Fruit fly (Drosophila melanogaster) whole organism, pupa: Measurements from ENCODE around the gene CG9933.
A peak's percentile ranks its signal among the peaks of the same experiment; 100 is the strongest.

Experiments
- CG10348 ChIP-seq: fragments of 200-800 bp; sonication (Bioruptor generic); IDR thresholded peaks from 2 replicates; pipeline ENCODE4 v1.3.6; 2022; ENCODE audit warnings: missing biosample characterization, missing genetic modification characterization
- CG12605 ChIP-seq: fragments of 200-800 bp; sonication (Bioruptor generic); IDR thresholded peaks from 2 replicates; pipeline ENCODE4 v1.3.6; 2022; ENCODE audit warnings: missing biosample characterization, missing genetic modification characterization
- CG13204 ChIP-seq: fragments of 200-800 bp; sonication (Bioruptor generic); optimal IDR thresholded peaks from 2 replicates; lab custom pipeline; 2018; ENCODE audit warnings: missing biosample characterization, mild to moderate bottlenecking, missing genetic modification characterization, moderate library complexity
- CG14655 ChIP-seq: fragments of 200-800 bp; sonication (Bioruptor generic); optimal IDR thresholded peaks from 3 replicates; lab custom pipeline; 2017; ENCODE audit warnings: mild to moderate bottlenecking, missing biosample characterization, missing genetic modification reagents, missing genetic modification characterization
- CG15710 ChIP-seq: fragments of 200-800 bp; sonication (Bioruptor generic); optimal IDR thresholded peaks from 2 replicates; lab custom pipeline; 2018; ENCODE audit warnings: missing biosample characterization, mild to moderate bottlenecking, missing genetic modification characterization, moderate library complexity
- CG17806 ChIP-seq: fragments of 200-800 bp; sonication (Bioruptor generic); optimal IDR thresholded peaks from 2 replicates; lab custom pipeline; 2018; ENCODE audit warnings: missing biosample characterization, mild to moderate bottlenecking, missing genetic modification characterization, moderate library complexity
- CG32121 ChIP-seq: fragments of 200-800 bp; sonication (Bioruptor generic); IDR thresholded peaks from 2 replicates; pipeline ENCODE4 v1.3.6; 2022; ENCODE audit warnings: missing biosample characterization, missing genetic modification characterization
- CG34367 ChIP-seq: fragments of 200-800 bp; sonication (Bioruptor generic); optimal IDR thresholded peaks from 2 replicates; lab custom pipeline; 2018; ENCODE audit warnings: missing biosample characterization, mild to moderate bottlenecking, missing genetic modification characterization
- CG4496 ChIP-seq: fragments of 200-800 bp; sonication (Bioruptor generic); IDR thresholded peaks from 3 replicates; pipeline ENCODE4 v1.3.6; 2022; ENCODE audit warnings: missing biosample characterization, missing genetic modification characterization
- CG8159 ChIP-seq: fragments of 200-800 bp; sonication (Bioruptor generic); optimal IDR thresholded peaks from 3 replicates; lab custom pipeline; 2018; ENCODE audit warnings: missing biosample characterization, mild to moderate bottlenecking, missing genetic modification characterization, moderate library complexity
- CG8301 ChIP-seq: fragments of 200-800 bp; sonication (Bioruptor generic); optimal IDR thresholded peaks from 2 replicates; lab custom pipeline; 2018; ENCODE audit warnings: missing biosample characterization, mild to moderate bottlenecking, missing genetic modification characterization
- CG9948 ChIP-seq: fragments of 200-800 bp; sonication (Bioruptor generic); optimal IDR thresholded peaks from 2 replicates; lab custom pipeline; 2018; ENCODE audit warnings: missing biosample characterization, mild to moderate bottlenecking, missing genetic modification characterization, moderate library complexity
- D1 ChIP-seq: fragments of 200-800 bp; sonication (Bioruptor generic); optimal IDR thresholded peaks from 2 replicates; lab custom pipeline; 2018; ENCODE audit warnings: missing biosample characterization, mild to moderate bottlenecking, missing genetic modification characterization, moderate library complexity
- EcR ChIP-seq: fragments of 200-800 bp; sonication (Bioruptor generic); optimal IDR thresholded peaks from 3 replicates; lab custom pipeline; 2019; ENCODE audit warnings: missing biosample characterization, missing genetic modification characterization, mild to moderate bottlenecking, moderate library complexity, missing genetic modification reagents
- Ets98B ChIP-seq: fragments of 200-800 bp; sonication (Bioruptor generic); IDR thresholded peaks from 2 replicates; pipeline ENCODE4 v1.3.6; 2022; ENCODE audit warnings: missing biosample characterization, missing genetic modification characterization
- Pif1A ChIP-seq: fragments of 200-800 bp; sonication (Bioruptor generic); optimal IDR thresholded peaks from 3 replicates; lab custom pipeline; 2016; ENCODE audit warnings: missing biosample characterization, missing genetic modification characterization
- Pif1B ChIP-seq: fragments of 200-800 bp; sonication (Bioruptor generic); optimal IDR thresholded peaks from 3 replicates; lab custom pipeline; 2016; ENCODE audit warnings: missing biosample characterization, missing genetic modification characterization
- Snoo ChIP-seq: fragments of 200-800 bp; sonication (Bioruptor generic); optimal IDR thresholded peaks from 3 replicates; lab custom pipeline; 2017; ENCODE audit warnings: missing biosample characterization, mild to moderate bottlenecking, missing genetic modification characterization, inconsistent platforms
- fd96Ca ChIP-seq: fragments of 200-800 bp; sonication (Bioruptor generic); IDR thresholded peaks from 3 replicates; pipeline ENCODE4 v1.3.6; 2022; ENCODE audit warnings: missing biosample characterization, missing genetic modification characterization
- gl ChIP-seq: fragments of 200-800 bp; sonication (Bioruptor generic); optimal IDR thresholded peaks from 2 replicates; lab custom pipeline; 2018; ENCODE audit warnings: missing biosample characterization, mild to moderate bottlenecking, missing genetic modification characterization
- rn ChIP-seq: fragments of 200-800 bp; sonication (Bioruptor generic); IDR thresholded peaks from 2 replicates; pipeline ENCODE4 v1.3.6; 2022; ENCODE audit warnings: missing biosample characterization, missing genetic modification characterization

The CG9933 gene

DNA sequence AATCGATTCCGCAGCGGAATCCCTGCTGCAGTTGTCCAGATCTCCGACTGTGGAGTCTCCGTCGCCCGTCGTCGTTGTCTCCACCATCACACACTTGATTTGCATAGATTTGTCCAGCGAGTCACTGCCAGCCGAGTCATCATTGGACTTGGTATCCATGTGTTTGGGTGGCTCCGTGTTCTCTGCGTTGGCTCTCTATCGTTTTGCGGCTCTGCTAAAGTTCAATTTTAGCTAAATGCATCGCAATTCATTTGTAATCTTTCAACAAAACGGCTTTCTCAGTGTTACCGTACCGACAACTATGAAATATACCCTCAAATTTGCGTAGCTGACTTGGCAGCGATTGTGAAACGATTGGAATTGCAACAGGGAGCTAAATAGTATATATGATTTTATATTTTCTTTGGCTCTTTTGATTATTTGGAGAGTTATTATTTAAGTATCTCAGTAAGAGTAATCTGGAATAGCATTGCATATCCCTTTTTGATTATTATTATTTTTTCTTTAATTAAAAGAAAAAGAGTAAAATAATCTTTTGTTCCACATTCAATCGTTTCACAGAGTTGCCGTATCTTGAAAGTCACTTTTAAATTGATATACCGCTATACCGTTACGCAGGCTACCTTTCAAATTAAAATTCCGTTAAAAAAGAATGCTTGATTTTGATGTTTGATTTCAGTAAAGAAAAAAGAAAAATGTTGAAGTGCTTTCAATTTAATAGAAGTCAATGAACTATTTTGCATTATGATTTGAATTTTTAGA is at the start of gene CG9933:
TSS of gene CG9933 (minus strand) at position 293 of the 762 bp plus-strand sequence.
- TF ChIP-seq CG8301 (tag; lab: Kevin White, UChicago) (no peak), CG8159 (tag; lab: Kevin White, UChicago) (no peak), CG4496 (no peak), CG13204 (GFP tag; lab: Kevin White, UChicago) (no peak), fd96Ca (GFP tag; lab: Robert Waterston, UW) (no peak), Ets98B (GFP tag; lab: Robert Waterston, UW) (no peak), EcR (GFP tag; lab: Kevin White, UChicago) (no peak), gl (tag; lab: Kevin White, UChicago) (no peak), Pif1A (GFP tag; lab: Kevin White, UChicago) (no peak), CG14655 (no peak), CG17806 (no peak), CG15710 (no peak)

DNA sequence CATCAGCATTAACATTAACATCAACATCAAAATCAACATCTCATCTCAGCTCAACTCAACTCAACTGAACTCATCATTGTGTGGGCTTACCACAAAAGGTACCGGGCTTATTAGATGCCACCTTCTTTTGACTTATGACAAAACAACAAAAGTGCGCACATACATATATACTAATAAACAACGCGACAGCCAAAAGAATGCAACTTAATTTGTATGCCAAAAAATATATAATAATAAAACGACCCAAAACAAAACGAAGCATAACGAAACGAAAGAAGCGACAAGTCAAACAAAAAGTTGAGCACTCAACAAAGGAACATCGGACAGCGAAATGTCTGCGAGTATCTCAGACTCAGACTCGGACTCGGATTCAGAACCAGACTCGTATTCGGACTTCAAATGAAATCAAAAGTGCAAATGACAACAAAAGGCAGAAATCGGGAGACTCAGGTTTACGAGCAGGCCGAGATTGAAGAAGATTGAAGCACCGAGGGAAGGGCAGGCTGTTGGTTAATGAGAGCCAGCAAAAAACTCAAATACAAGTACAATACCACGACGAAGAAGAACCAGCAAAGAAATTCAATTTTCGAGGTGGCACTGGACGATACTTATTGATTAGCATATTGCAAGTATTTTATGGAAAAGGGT is 48.6 kb upstream of the CG9933 start:
- TF ChIP-seq Snoo (peak; percentile 14), fd96Ca (GFP tag; lab: Robert Waterston, UW) (no peak)

DNA sequence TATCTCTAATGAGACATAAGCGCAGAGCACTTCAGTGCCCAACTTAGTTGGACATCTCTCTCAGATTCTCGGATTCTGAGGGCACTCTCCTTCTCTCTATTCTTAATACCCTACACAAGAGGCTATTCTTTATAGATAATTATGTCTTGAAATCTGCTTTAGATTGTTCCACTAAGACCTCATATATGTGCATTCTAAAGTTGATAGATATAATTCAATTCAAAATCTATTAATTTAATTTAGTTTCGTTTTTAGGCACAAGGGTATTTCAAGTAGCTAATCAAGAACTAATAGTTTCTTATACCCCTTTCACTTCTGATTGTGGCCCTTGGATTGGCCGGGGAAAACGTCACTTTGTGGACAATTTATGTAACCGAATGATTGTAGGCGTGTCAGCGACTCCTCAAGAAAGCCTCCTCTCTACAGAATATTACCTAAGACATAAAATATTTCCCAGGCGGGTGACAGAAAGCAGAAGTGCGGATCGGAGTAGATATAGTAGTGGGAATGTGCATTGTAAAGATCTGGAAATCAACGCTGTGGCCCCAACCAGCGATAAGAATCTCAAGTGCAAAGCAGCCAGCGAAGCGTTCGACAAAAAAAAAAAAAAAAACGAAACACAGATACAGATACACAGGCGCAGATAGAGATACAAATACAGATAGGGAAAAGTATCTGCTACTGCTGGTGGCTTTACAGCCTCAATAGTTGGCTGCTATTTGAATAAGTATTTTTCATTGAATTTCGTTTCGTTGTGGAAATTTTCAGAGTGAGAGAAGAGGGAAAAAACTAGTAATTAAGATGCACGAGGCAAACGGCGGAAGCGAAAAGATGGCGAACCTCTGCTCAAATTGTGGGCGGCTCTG is 47.7 kb upstream of the CG9933 start:
- TF ChIP-seq CG13204 (GFP tag; lab: Kevin White, UChicago) (no peak), Pif1A (GFP tag; lab: Kevin White, UChicago) (peak; percentile 1), CG9948 (peak; percentile 2), CG14655 (peak; percentile 43), CG8301 (tag; lab: Kevin White, UChicago) (peak; percentile 31)

DNA sequence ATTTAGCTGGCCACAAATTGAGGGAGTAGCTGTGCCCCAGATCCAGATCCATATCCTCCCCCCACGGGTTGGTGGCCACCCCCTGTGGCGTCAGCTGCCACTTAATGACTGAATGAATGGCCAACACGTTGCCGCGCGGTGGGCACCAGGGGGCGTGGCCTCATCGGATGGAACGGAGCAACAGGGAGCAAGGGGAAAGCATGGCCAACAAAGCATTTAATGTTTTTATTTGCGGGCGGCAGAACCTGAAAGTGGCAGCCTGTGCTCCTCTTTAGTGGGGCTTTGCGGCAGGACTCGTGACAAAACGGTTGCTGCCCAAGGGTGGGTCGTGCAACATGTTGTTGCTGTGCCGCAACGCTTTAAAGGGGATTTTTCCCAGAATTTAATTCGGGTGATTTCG is 44.8 kb upstream of the CG9933 start:
- no peak for TF ChIP-seq D1
- peak; percentile 7 for TF ChIP-seq CG13204 (GFP tag; lab: Kevin White, UChicago)
- TF ChIP-seq, all 21 proteins: peak for 1

DNA sequence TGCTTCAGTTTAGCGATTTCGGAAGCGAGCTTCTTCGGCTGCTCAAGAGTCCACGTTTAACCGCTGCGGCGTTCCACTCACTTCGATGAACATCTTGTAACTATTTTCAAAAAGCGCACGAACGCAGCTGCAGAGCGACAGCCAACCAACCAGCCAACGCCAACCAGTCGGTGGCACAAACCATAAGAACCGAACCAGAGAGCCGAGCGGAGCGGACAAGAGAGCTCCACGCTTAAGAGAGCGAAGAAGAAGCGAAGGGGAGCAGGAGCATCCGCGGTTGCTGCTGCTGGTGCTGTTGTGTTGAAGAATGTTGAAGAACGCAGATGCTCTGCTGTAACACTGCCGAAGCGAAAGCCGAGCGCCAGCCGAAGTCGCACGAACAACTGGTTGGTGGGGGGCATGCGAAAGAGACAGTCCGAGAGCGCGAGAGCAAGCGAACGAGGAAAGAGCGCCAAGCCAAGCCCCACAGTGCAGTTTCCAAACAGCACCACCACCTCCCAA is 39.0 kb upstream of the CG9933 start, which contains the start of gene CG9932:
TSS of gene CG9932 (minus strand) at position 104 of the 501 bp plus-strand sequence.
- no peak for TF ChIP-seq CG34367
- TF ChIP-seq CG12605: peak; percentile 69; the same call in 1 of the 2 replicates
- TF ChIP-seq CG32121 (GFP tag; lab: Robert Waterston, UW): peak; percentile 67; the same call in 1 of the 2 replicates
- peak; percentile 63; the same call in 2 of the 3 replicates for TF ChIP-seq fd96Ca (GFP tag; lab: Robert Waterston, UW)
- TF ChIP-seq Pif1B (GFP tag; lab: Kevin White, UChicago): peak; percentile 75
- TF ChIP-seq CG4496: peak; percentile 78
- no peak for TF ChIP-seq rn (GFP tag; lab: Robert Waterston, UW)
- TF ChIP-seq CG17806: peak; percentile 28
- TF ChIP-seq CG10348 (GFP tag; lab: Robert Waterston, UW): 0 out of 2 replicates have a peak, but pooled peaks have one; percentile 15
- TF ChIP-seq CG14655: peak; percentile 13
- TF ChIP-seq CG8159 (tag; lab: Kevin White, UChicago): peak; percentile 34
- peak; percentile 80 for TF ChIP-seq CG13204 (GFP tag; lab: Kevin White, UChicago)
- peak; percentile 52 for TF ChIP-seq EcR (GFP tag; lab: Kevin White, UChicago)
- TF ChIP-seq gl (tag; lab: Kevin White, UChicago): peak; percentile 30
- peak; percentile 22 for TF ChIP-seq D1
- TF ChIP-seq Snoo: peak; percentile 35
- TF ChIP-seq Ets98B (GFP tag; lab: Robert Waterston, UW): peak; percentile 62; the same call in 1 of the 2 replicates
- peak; percentile 18 for TF ChIP-seq CG15710
- TF ChIP-seq CG8301 (tag; lab: Kevin White, UChicago): peak; percentile 24
- peak; percentile 54 for TF ChIP-seq Pif1A (GFP tag; lab: Kevin White, UChicago)
- TF ChIP-seq CG9948: peak; percentile 14
- TF ChIP-seq, all 21 proteins: peak for 19

DNA sequence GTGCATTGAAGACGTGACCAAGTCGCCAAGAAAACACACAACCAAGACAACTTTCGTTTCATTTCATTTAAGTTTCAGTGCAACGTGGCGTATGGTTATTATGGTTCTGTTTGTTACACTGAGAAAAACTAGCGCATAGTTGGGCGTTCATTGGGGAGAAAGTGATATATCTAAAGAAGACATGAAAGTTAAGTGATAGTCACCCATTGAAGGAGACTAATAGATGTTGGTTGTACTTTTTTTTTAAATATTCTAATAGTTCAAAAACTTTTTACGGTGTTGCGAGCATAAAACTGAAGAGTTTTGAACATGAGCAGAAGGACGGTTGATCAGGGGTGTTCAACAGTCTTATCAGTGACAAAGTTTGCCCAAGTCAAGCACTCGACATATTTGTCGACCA is 34.9 kb upstream of the CG9933 start:
- TF ChIP-seq CG15710 (peak; percentile 67), CG4496 (peak; percentile 85), Snoo (no peak), CG8159 (tag; lab: Kevin White, UChicago) (peak; percentile 73), D1 (no peak), CG14655 (peak; percentile 71), fd96Ca (GFP tag; lab: Robert Waterston, UW) (peak; percentile 89), EcR (GFP tag; lab: Kevin White, UChicago) (no peak), Pif1B (GFP tag; lab: Kevin White, UChicago) (peak; percentile 55), rn (GFP tag; lab: Robert Waterston, UW) (peak; percentile 51; the same call in 1 of the 2 replicates), gl (tag; lab: Kevin White, UChicago) (peak; percentile 32), CG17806 (peak; percentile 65), CG13204 (GFP tag; lab: Kevin White, UChicago) (no peak), CG32121 (GFP tag; lab: Robert Waterston, UW) (peak; percentile 80), CG8301 (tag; lab: Kevin White, UChicago) (peak; percentile 59), Ets98B (GFP tag; lab: Robert Waterston, UW) (peak; percentile 75), CG34367 (peak; percentile 55), Pif1A (GFP tag; lab: Kevin White, UChicago) (peak; percentile 76), CG12605 (peak; percentile 55; the same call in 1 of the 2 replicates), CG10348 (GFP tag; lab: Robert Waterston, UW) (no peak), CG9948 (peak; percentile 66)
